Worm (Caenorhabditis elegans) whole organism, L4 larva: ENCODE data around the gene T26A5.2.
A peak's percentile ranks its signal among the peaks of the same experiment; 100 is the strongest.

Experiments
- D1046.2 ChIP-seq: fragments of 200-800 bp; sonication (Bioruptor generic); IDR thresholded peaks from 2 replicates; pipeline ENCODE4 v1.3.6; 2022; ENCODE audit warnings: missing genetic modification characterization, missing compliant biosample characterization
- F37D6.2 ChIP-seq: sonication (generic microtip); optimal IDR thresholded peaks from 2 replicates; lab custom pipeline; 2016; ENCODE audit warnings: mild to moderate bottlenecking, missing genetic modification characterization, missing compliant biosample characterization
- T20F7.1 ChIP-seq: fragments of 200-800 bp; sonication (Bioruptor generic); optimal IDR thresholded peaks from 2 replicates; lab custom pipeline; 2018; ENCODE audit warnings: mild to moderate bottlenecking, missing genetic modification characterization, missing compliant biosample characterization
- T26A8.4 ChIP-seq: fragments of 200-800 bp; sonication (Bioruptor generic); IDR thresholded peaks from 2 replicates; pipeline ENCODE4 v1.3.6; 2022; ENCODE audit warnings: missing genetic modification characterization, missing compliant biosample characterization
- ZK337.2 ChIP-seq: fragments of 200-800 bp; sonication (Bioruptor generic); IDR thresholded peaks from 2 replicates; pipeline ENCODE4 v1.3.6; 2022; ENCODE audit warnings: missing genetic modification reagents, missing genetic modification characterization, missing compliant biosample characterization
- ZK546.5 ChIP-seq, 2 experiments: sonication (generic microtip); optimal IDR thresholded peaks; 2 replicates each; lab custom pipeline; 2017; ENCODE audit warnings: missing biosample characterization in 2 of 2, missing genetic modification characterization in 2 of 2
- aha-1 ChIP-seq: fragments of 150-350 bp; peaks from one replicate; lab custom pipeline; 2014; ENCODE audit warnings: missing biosample characterization, missing genetic modification characterization
- arid-1 ChIP-seq: fragments of 200-800 bp; sonication (Bioruptor generic); conservative IDR thresholded peaks from 2 replicates; pipeline ENCODE4 v1.3.6; 2022; ENCODE audit warnings: missing genetic modification reagents, missing genetic modification characterization, missing compliant biosample characterization
- attf-4 ChIP-seq: sonication (generic microtip); optimal IDR thresholded peaks from 3 replicates; lab custom pipeline; 2017; ENCODE audit warnings: missing biosample characterization, missing genetic modification characterization
- ceh-32 ChIP-seq: sonication (generic microtip); optimal IDR thresholded peaks from 2 replicates; lab custom pipeline; 2016; ENCODE audit warnings: mild to moderate bottlenecking, missing genetic modification characterization, missing compliant biosample characterization; ENCODE audit not compliant: poor library complexity
- ctbp-1 ChIP-seq: fragments of 200-800 bp; sonication (Bioruptor generic); IDR thresholded peaks from 2 replicates; pipeline ENCODE4 v1.3.6; 2022; ENCODE audit warnings: missing genetic modification reagents, missing genetic modification characterization, missing compliant biosample characterization
- daf-19 ChIP-seq: fragments of 200-800 bp; sonication (Bioruptor generic); conservative IDR thresholded peaks from 2 replicates; pipeline ENCODE4 v1.3.6; 2022; ENCODE audit warnings: missing genetic modification characterization, missing compliant biosample characterization
- dmd-8 ChIP-seq: fragments of 200-800 bp; sonication (Bioruptor generic); IDR thresholded peaks from 2 replicates; pipeline ENCODE4 v1.3.6; 2022; ENCODE audit warnings: missing genetic modification characterization, missing compliant biosample characterization
- dpl-1 ChIP-seq: fragments of 150-350 bp; optimal IDR thresholded peaks from 2 replicates; lab custom pipeline; 2014; ENCODE audit warnings: missing biosample characterization, missing genetic modification reagents, missing genetic modification characterization
- duxl-1 ChIP-seq: sonication (generic microtip); optimal IDR thresholded peaks from 2 replicates; lab custom pipeline; 2016; ENCODE audit warnings: mild to moderate bottlenecking, missing genetic modification characterization, moderate library complexity, missing compliant biosample characterization; ENCODE audit not compliant: poor library complexity
- dve-1 ChIP-seq: sonication (generic microtip); optimal IDR thresholded peaks from 2 replicates; lab custom pipeline; 2017; ENCODE audit warnings: antibody characterized with exemption, mild to moderate bottlenecking, missing genetic modification characterization, missing compliant biosample characterization; ENCODE audit not compliant: insufficient read depth
- egl-27 ChIP-seq: sonication (generic microtip); optimal IDR thresholded peaks from 3 replicates; lab custom pipeline; 2017; ENCODE audit warnings: missing biosample characterization, missing genetic modification reagents, missing genetic modification characterization
- egl-43 ChIP-seq: fragments of 200-800 bp; sonication (Bioruptor generic); IDR thresholded peaks from 2 replicates; pipeline ENCODE4 v1.3.6; 2022; ENCODE audit warnings: missing genetic modification reagents, missing genetic modification characterization, missing compliant biosample characterization
- fkh-10 ChIP-seq: fragments of 150-350 bp; optimal IDR thresholded peaks from 2 replicates; lab custom pipeline; 2014; ENCODE audit warnings: missing biosample characterization, missing genetic modification reagents, missing genetic modification characterization
- hif-1 ChIP-seq, 2 experiments: sonication (generic microtip); optimal IDR thresholded peaks; 2 replicates each; lab custom pipeline; 2016 to 2017; ENCODE audit warnings: missing compliant biosample characterization in 2 of 2, missing genetic modification characterization in 2 of 2, missing genetic modification reagents in 2 of 2, missing genotype in 2 of 2, mild to moderate bottlenecking in 1 of 2
- hlh-11 ChIP-seq: fragments of 200-800 bp; sonication (Bioruptor generic); optimal IDR thresholded peaks from 2 replicates; lab custom pipeline; 2018; ENCODE audit warnings: mild to moderate bottlenecking, missing genetic modification characterization, missing compliant biosample characterization
- hlh-30 ChIP-seq: sonication (generic microtip); optimal IDR thresholded peaks from 2 replicates; lab custom pipeline; 2017; ENCODE audit warnings: antibody characterized with exemption, mild to moderate bottlenecking, missing genetic modification characterization, missing compliant biosample characterization; ENCODE audit not compliant: insufficient read depth
- hmg-1.1 ChIP-seq: fragments of 200-800 bp; sonication (Bioruptor generic); IDR thresholded peaks from 2 replicates; pipeline ENCODE4 v1.3.6; 2022; ENCODE audit warnings: missing genetic modification reagents, missing genetic modification characterization, missing compliant biosample characterization
- jun-1 ChIP-seq: fragments of 150-350 bp; optimal IDR thresholded peaks from 2 replicates; lab custom pipeline; 2014; ENCODE audit warnings: missing biosample characterization, missing genetic modification reagents, missing genetic modification characterization
- lin-13 ChIP-seq: fragments of 150-350 bp; optimal IDR thresholded peaks from 2 replicates; lab custom pipeline; 2014; ENCODE audit warnings: missing biosample characterization, missing genetic modification reagents, missing genetic modification characterization
- lin-38 ChIP-seq: fragments of 200-800 bp; sonication (Bioruptor generic); IDR thresholded peaks from 2 replicates; pipeline ENCODE4 v1.3.6; 2022; ENCODE audit warnings: missing genetic modification reagents, missing genetic modification characterization, missing compliant biosample characterization
- lin-39 ChIP-seq: fragments of 150-350 bp; optimal IDR thresholded peaks from 2 replicates; lab custom pipeline; 2014; ENCODE audit warnings: missing biosample characterization, missing genetic modification reagents, missing genetic modification characterization
- lir-3 ChIP-seq: sonication (generic microtip); optimal IDR thresholded peaks from 2 replicates; lab custom pipeline; 2016; ENCODE audit warnings: mild to moderate bottlenecking, missing genetic modification characterization, missing compliant biosample characterization
- lsy-2 ChIP-seq, 2 experiments: fragments of 150-350 bp in 1 of 2; sonication (generic microtip) in 1 of 2; optimal IDR thresholded peaks; 2 replicates each; lab custom pipeline; 2014 to 2017; ENCODE audit warnings: missing biosample characterization in 2 of 2, missing genetic modification characterization in 2 of 2
- madf-9 ChIP-seq: fragments of 200-800 bp; sonication (Bioruptor generic); conservative IDR thresholded peaks from 2 replicates; pipeline ENCODE4 v1.3.6; 2022; ENCODE audit warnings: missing genetic modification reagents, missing genetic modification characterization, missing compliant biosample characterization
- mep-1 ChIP-seq: fragments of 150-350 bp; sonication (generic microtip); optimal IDR thresholded peaks from 3 replicates; lab custom pipeline; 2014; ENCODE audit warnings: missing biosample characterization, missing genetic modification characterization
- mes-2 ChIP-seq: sonication (generic microtip); optimal IDR thresholded peaks from 2 replicates; lab custom pipeline; 2016; ENCODE audit warnings: missing genotype, mild to moderate bottlenecking, missing genetic modification characterization, missing compliant biosample characterization; ENCODE audit not compliant: poor library complexity, severe bottlenecking
- nhr-10 ChIP-seq: fragments of 150-350 bp; optimal IDR thresholded peaks from 2 replicates; lab custom pipeline; 2014; ENCODE audit warnings: missing biosample characterization, missing genetic modification characterization
- nhr-102 ChIP-seq: sonication (generic microtip); optimal IDR thresholded peaks from 2 replicates; lab custom pipeline; 2016; ENCODE audit warnings: mild to moderate bottlenecking, missing genetic modification characterization, moderate library complexity, missing compliant biosample characterization
- nhr-11 ChIP-seq: fragments of 150-350 bp; optimal IDR thresholded peaks from 2 replicates; lab custom pipeline; 2014; ENCODE audit warnings: missing biosample characterization, missing genetic modification characterization
- nhr-25 ChIP-seq: sonication (generic microtip); optimal IDR thresholded peaks from 2 replicates; lab custom pipeline; 2017; ENCODE audit warnings: missing genetic modification characterization, mild to moderate bottlenecking, missing compliant biosample characterization, antibody characterized with exemption, moderate library complexity, borderline replicate concordance; ENCODE audit not compliant: insufficient read depth
- nhr-48 ChIP-seq: sonication (generic microtip); optimal IDR thresholded peaks from 2 replicates; lab custom pipeline; 2016; ENCODE audit warnings: mild to moderate bottlenecking, missing genetic modification characterization, missing compliant biosample characterization
- nhr-76 ChIP-seq: fragments of 150-350 bp; optimal IDR thresholded peaks from 2 replicates; lab custom pipeline; 2014; ENCODE audit warnings: missing biosample characterization, missing genetic modification characterization
- nhr-77 ChIP-seq: fragments of 150-350 bp; optimal IDR thresholded peaks from 2 replicates; lab custom pipeline; 2014; ENCODE audit warnings: missing biosample characterization, missing genetic modification characterization
- set-16 ChIP-seq: fragments of 200-800 bp; sonication (Bioruptor generic); IDR thresholded peaks from 2 replicates; pipeline ENCODE4 v1.3.6; 2022; ENCODE audit warnings: missing genetic modification reagents, missing genetic modification characterization, missing compliant biosample characterization
- skn-1 ChIP-seq: fragments of 150-350 bp; optimal IDR thresholded peaks from 2 replicates; lab custom pipeline; 2014; ENCODE audit warnings: missing biosample characterization, missing genetic modification characterization
- snpc-1.2 ChIP-seq: fragments of 200-800 bp; sonication (Bioruptor generic); IDR thresholded peaks from 2 replicates; pipeline ENCODE4 v1.3.6; 2022; ENCODE audit warnings: missing genetic modification reagents, missing genetic modification characterization, missing compliant biosample characterization
- spr-1 ChIP-seq: sonication (generic microtip); optimal IDR thresholded peaks from 2 replicates; lab custom pipeline; 2016; ENCODE audit warnings: mild to moderate bottlenecking, missing genetic modification characterization, missing compliant biosample characterization
- unc-130 ChIP-seq: sonication (generic microtip); optimal IDR thresholded peaks from 2 replicates; lab custom pipeline; 2016; ENCODE audit warnings: missing genetic modification reagents, missing genetic modification characterization, missing compliant biosample characterization
- unc-62 ChIP-seq, 3 experiments: fragments of 150-350 bp in 1 of 3; sonication (generic microtip); optimal IDR thresholded peaks in 2 of 3; peaks in 1 of 3; 1 replicate in 1 of 3; 2 replicates in 2 of 3; lab custom pipeline; 2014 to 2017; ENCODE audit warnings: missing biosample characterization in 3 of 3, missing genetic modification characterization in 3 of 3, missing genetic modification reagents in 3 of 3, missing genotype in 1 of 3
- zfp-2 ChIP-seq: sonication (generic microtip); optimal IDR thresholded peaks from 2 replicates; lab custom pipeline; 2016; ENCODE audit warnings: mild to moderate bottlenecking, missing genetic modification characterization, missing compliant biosample characterization

Gene T26A5.2

DNA sequence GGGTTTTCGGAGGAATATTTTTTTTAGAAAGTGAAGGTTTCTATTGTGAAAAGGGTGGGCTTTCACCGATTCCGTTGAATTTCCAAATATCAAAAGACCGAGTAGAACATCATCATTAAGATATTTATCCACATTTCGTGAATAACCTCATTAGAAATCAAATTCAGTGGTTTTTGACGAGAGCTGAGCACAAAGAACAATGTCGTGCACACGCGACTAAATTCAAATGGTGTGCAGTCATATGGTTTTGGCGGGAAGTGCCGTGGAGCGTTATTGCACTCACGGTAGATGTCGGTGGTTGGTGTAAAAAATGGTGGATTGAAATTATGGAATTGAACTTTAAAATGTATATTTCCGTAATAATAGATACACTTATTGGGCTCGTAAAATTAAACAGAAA, 14.4 kb upstream of the T26A5.2 start:
- TF ChIP-seq unc-62 (GFP tag; optimal IDR thresholded peaks at IDR 0.05 in 1 of 2; lab: Kevin White, UChicago) (peak in 1 of 2 experiments; percentile 96), unc-62 (tag; optimal IDR thresholded peaks at IDR 0.05; lab: Kevin White, UChicago) (no peak), dve-1 (tag; lab: Kevin White, UChicago) (peak; percentile 5), D1046.2 (no peak), attf-4 (tag; lab: Kevin White, UChicago) (no peak), hlh-11 (peak; percentile 10), snpc-1.2 (GFP tag; lab: Robert Waterston, UW) (no peak), lin-39 (no peak), mep-1 (peak; percentile 40), mes-2 (tag; lab: Kevin White, UChicago) (peak; percentile 5), nhr-76 (tag; lab: Kevin White, UChicago) (no peak), lin-38 (peak; percentile 39; the same call in 1 of the 2 replicates), set-16 (GFP tag; lab: Robert Waterston, UW) (no peak), dpl-1 (peak; percentile 58), lsy-2 (tag; optimal IDR thresholded peaks at IDR 0.05; lab: Kevin White, UChicago) (peak in 1 of 2 experiments; percentile 28), daf-19 (GFP tag; lab: Robert Waterston, UW) (no peak), hlh-30 (tag; lab: Kevin White, UChicago) (peak; percentile 76), nhr-102 (tag; lab: Kevin White, UChicago) (no peak), spr-1 (tag; lab: Kevin White, UChicago) (no peak), hmg-1.1 (GFP tag; lab: Robert Waterston, UW) (0 out of 2 replicates have a peak, but pooled peaks have one; percentile 11), fkh-10 (GFP tag; lab: Kevin White, UChicago) (no peak)
- TF ChIP-seq, all 104 proteins: peak for 10

DNA sequence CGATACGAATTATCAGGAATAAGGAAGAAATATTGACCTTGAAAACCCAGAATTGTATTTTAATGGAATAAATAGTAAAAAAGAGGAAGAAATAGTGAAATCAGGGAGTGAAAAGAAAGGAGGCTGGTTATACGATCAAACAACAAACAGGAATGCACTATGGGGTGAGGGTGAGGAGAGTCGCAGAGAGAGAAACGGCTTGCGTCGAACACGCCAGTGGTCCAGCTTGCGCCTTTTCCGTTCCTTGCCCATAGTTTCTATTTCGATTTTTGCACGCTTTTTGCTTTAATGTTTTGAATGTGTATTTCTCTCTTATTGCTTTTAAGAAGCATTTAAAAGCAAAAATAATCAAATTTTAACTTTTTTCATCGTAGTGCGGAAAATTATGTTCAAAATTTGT, 13.4 kb upstream of the T26A5.2 start:
- TF ChIP-seq ZK546.5 (tag; optimal IDR thresholded peaks at IDR 0.05; lab: Kevin White, UChicago) (no peak), lin-38 (peak; percentile 83), hif-1 (tag; optimal IDR thresholded peaks at IDR 0.05; lab: Kevin White, UChicago) (peak in 1 of 2 experiments; percentile 88), egl-43 (no peak), nhr-25 (tag; lab: Kevin White, UChicago) (peak; percentile 60), madf-9 (0 out of 2 replicates have a peak, but pooled peaks have one; percentile 34), hlh-11 (peak; percentile 82), dmd-8 (GFP tag; lab: Robert Waterston, UW) (no peak), nhr-10 (no peak), nhr-77 (tag; lab: Kevin White, UChicago) (peak; percentile 72), duxl-1 (tag; lab: Kevin White, UChicago) (peak; percentile 51), T20F7.1 (peak; percentile 62), jun-1 (tag; lab: Kevin White, UChicago) (peak; percentile 5), nhr-11 (tag; lab: Kevin White, UChicago) (peak; percentile 82), arid-1 (GFP tag; lab: Robert Waterston, UW) (peak; percentile 76; the same call in 1 of the 2 replicates), unc-130 (GFP tag; lab: Kevin White, UChicago) (peak; percentile 48), ceh-32 (tag; lab: Kevin White, UChicago) (no peak), zfp-2 (no peak), dve-1 (tag; lab: Kevin White, UChicago) (peak; percentile 91), dpl-1 (peak; percentile 81), egl-27 (tag; lab: Kevin White, UChicago) (no peak), hlh-30 (tag; lab: Kevin White, UChicago) (peak; percentile 72), nhr-48 (tag; lab: Kevin White, UChicago) (peak; percentile 34), snpc-1.2 (GFP tag; lab: Robert Waterston, UW) (no peak), F37D6.2 (tag; lab: Kevin White, UChicago) (no peak), set-16 (GFP tag; lab: Robert Waterston, UW) (peak; percentile 21; the same call in 1 of the 2 replicates), lir-3 (tag; lab: Kevin White, UChicago) (no peak), unc-62 (GFP tag; optimal IDR thresholded peaks at IDR 0.05 in 1 of 2; lab: Kevin White, UChicago) (peak in 1 of 2 experiments; percentile 65), unc-62 (tag; optimal IDR thresholded peaks at IDR 0.05; lab: Kevin White, UChicago) (no peak), lin-13 (peak; percentile 73), fkh-10 (GFP tag; lab: Kevin White, UChicago) (peak; percentile 7), ZK337.2 (no peak), T26A8.4 (GFP tag; lab: Robert Waterston, UW) (peak; percentile 37; the same call in 1 of the 2 replicates), skn-1 (no peak), ctbp-1 (GFP tag; lab: Robert Waterston, UW) (no peak), aha-1 (tag; lab: Kevin White, UChicago) (peak; percentile 98), hmg-1.1 (GFP tag; lab: Robert Waterston, UW) (peak; percentile 78)
